Worm (Caenorhabditis elegans) whole organism, early embryonic: Measurements from ENCODE around the gene C13C4.6.

Experiments
- B0310.2 ChIP-seq: sonication (generic microtip); optimal IDR thresholded peaks from 2 replicates; lab custom pipeline; 2016; ENCODE audit warnings: mild to moderate bottlenecking, missing genetic modification characterization, missing compliant biosample characterization
- F13C5.2 ChIP-seq: sonication (generic microtip); optimal IDR thresholded peaks from 2 replicates; lab custom pipeline; 2017; ENCODE audit warnings: mild to moderate bottlenecking, missing genetic modification characterization, inconsistent platforms, missing compliant biosample characterization
- aly-1 ChIP-seq: sonication (generic microtip); optimal IDR thresholded peaks from 2 replicates; lab custom pipeline; 2016; ENCODE audit warnings: missing genetic modification characterization, missing compliant biosample characterization
- ama-1 ChIP-seq: fragments of 150-350 bp; optimal IDR thresholded peaks from 2 replicates; lab custom pipeline; 2014
- ceh-13 ChIP-seq: fragments of 200-800 bp; sonication (Bioruptor generic); optimal IDR thresholded peaks from 2 replicates; lab custom pipeline; 2018; ENCODE audit warnings: mild to moderate bottlenecking, missing genetic modification characterization, missing compliant biosample characterization
- ceh-36 ChIP-seq: sonication (generic microtip); optimal IDR thresholded peaks from 2 replicates; lab custom pipeline; 2016; ENCODE audit warnings: missing genetic modification characterization, inconsistent platforms, missing compliant biosample characterization
- ets-7 ChIP-seq: sonication (generic microtip); optimal IDR thresholded peaks from 2 replicates; lab custom pipeline; 2016; ENCODE audit warnings: missing genotype, missing genetic modification characterization, missing compliant biosample characterization
- flt-1 ChIP-seq: fragments of 200-800 bp; sonication (Bioruptor generic); IDR thresholded peaks from 2 replicates; pipeline ENCODE4 v1.3.6; 2022; ENCODE audit warnings: missing genetic modification characterization, missing compliant biosample characterization
- hmbx-1 ChIP-seq: sonication (generic microtip); optimal IDR thresholded peaks from 2 replicates; lab custom pipeline; 2016; ENCODE audit warnings: mild to moderate bottlenecking, missing genetic modification characterization, missing compliant biosample characterization
- hmg-4 ChIP-seq: fragments of 200-800 bp; sonication (Bioruptor generic); optimal IDR thresholded peaks from 2 replicates; lab custom pipeline; 2018; ENCODE audit warnings: mild to moderate bottlenecking, missing genetic modification characterization, missing compliant biosample characterization
- hnd-1 ChIP-seq: sonication (generic microtip); optimal IDR thresholded peaks from 2 replicates; lab custom pipeline; 2016; ENCODE audit warnings: missing genetic modification characterization, missing compliant biosample characterization
- pes-1 ChIP-seq: fragments of 200-800 bp; sonication (Bioruptor generic); IDR thresholded peaks from 2 replicates; pipeline ENCODE4 v1.3.6; 2022; ENCODE audit warnings: missing genetic modification reagents, missing genetic modification characterization, missing compliant biosample characterization
- scrt-1 ChIP-seq: fragments of 200-800 bp; sonication (Bioruptor generic); IDR thresholded peaks from 2 replicates; pipeline ENCODE4 v1.3.6; 2022; ENCODE audit warnings: missing genetic modification characterization, missing compliant biosample characterization
- sea-1 ChIP-seq: fragments of 200-800 bp; sonication (Bioruptor generic); conservative IDR thresholded peaks from 2 replicates; pipeline ENCODE4 v1.3.6; 2022; ENCODE audit warnings: missing genetic modification characterization, missing compliant biosample characterization
- tbx-11 ChIP-seq: fragments of 200-800 bp; sonication (Bioruptor generic); IDR thresholded peaks from 2 replicates; pipeline ENCODE4 v1.3.6; 2022; ENCODE audit warnings: missing genetic modification characterization, missing compliant biosample characterization
- tbx-37 ChIP-seq: fragments of 200-800 bp; sonication (Bioruptor generic); conservative IDR thresholded peaks from 2 replicates; pipeline ENCODE4 v1.3.6; 2022; ENCODE audit warnings: missing genetic modification reagents, missing genetic modification characterization, missing compliant biosample characterization
- tra-4 ChIP-seq: sonication (generic microtip); optimal IDR thresholded peaks from 2 replicates; lab custom pipeline; 2017; ENCODE audit warnings: missing genetic modification characterization, missing compliant biosample characterization

Gene C13C4.6

ce11 chrV:12086934-12087333 is 34.4 kb upstream of the C13C4.6 start, which contains the start of gene gana-1:
TSS of gene gana-1 (plus strand) at chrV:12087234.
- TF ChIP-seq tbx-11 (GFP tag; lab: Robert Waterston, UW) (no peak), ceh-36 (no peak), pes-1 (no peak), ama-1 (no peak), scrt-1 (GFP tag; lab: Robert Waterston, UW) (no peak), F13C5.2 (no peak)

ce11 chrV:12088773-12089172 is 32.6 kb upstream of the C13C4.6 start, which contains the start of gene R07B7.12:
TSS of gene R07B7.12 (plus strand) at chrV:12089073.
- TF ChIP-seq ceh-36 (no peak), tra-4 (tag; lab: Kevin White, UChicago) (no peak), hnd-1 (tag; lab: Kevin White, UChicago) (no peak), B0310.2 (tag; lab: Kevin White, UChicago) (no peak), ama-1 (no peak), tbx-11 (GFP tag; lab: Robert Waterston, UW) (no peak), sea-1 (no peak), ceh-13 (GFP tag; lab: Kevin White, UChicago) (no peak), aly-1 (no peak), F13C5.2 (no peak), hmg-4 (GFP tag; lab: Kevin White, UChicago) (no peak), scrt-1 (GFP tag; lab: Robert Waterston, UW) (no peak), hmbx-1 (no peak), flt-1 (GFP tag; lab: Robert Waterston, UW) (no peak), tbx-37 (GFP tag; lab: Robert Waterston, UW) (no peak), ets-7 (no peak), pes-1 (no peak)

ce11 chrV:12091759-12092158 is 29.6 kb upstream of the C13C4.6 start, which contains the start of gene nhr-206:
TSS of gene nhr-206 (plus strand) at chrV:12092006.
- TF ChIP-seq hmbx-1: no peak
- no peak for TF ChIP-seq aly-1
- no peak for TF ChIP-seq tra-4 (tag; lab: Kevin White, UChicago)
- TF ChIP-seq ets-7: no peak
- TF ChIP-seq B0310.2 (tag; lab: Kevin White, UChicago): no peak
- no peak for TF ChIP-seq tbx-37 (GFP tag; lab: Robert Waterston, UW)
- TF ChIP-seq pes-1: no peak
- no peak for TF ChIP-seq scrt-1 (GFP tag; lab: Robert Waterston, UW)

- no peak for TF ChIP-seq flt-1 (GFP tag; lab: Robert Waterston, UW)
- TF ChIP-seq ets-7: no peak
- TF ChIP-seq B0310.2 (tag; lab: Kevin White, UChicago): no peak
- no peak for TF ChIP-seq ama-1
- TF ChIP-seq scrt-1 (GFP tag; lab: Robert Waterston, UW): no peak
- TF ChIP-seq hmg-4 (GFP tag; lab: Kevin White, UChicago): no peak
- no peak for TF ChIP-seq pes-1
- TF ChIP-seq ceh-36: no peak
- no peak for TF ChIP-seq hmbx-1
- no peak for TF ChIP-seq tbx-37 (GFP tag; lab: Robert Waterston, UW)
- TF ChIP-seq F13C5.2: no peak
- no peak for TF ChIP-seq aly-1
- no peak for TF ChIP-seq tra-4 (tag; lab: Kevin White, UChicago)
- TF ChIP-seq sea-1: no peak
- TF ChIP-seq tbx-11 (GFP tag; lab: Robert Waterston, UW): no peak
- no peak for TF ChIP-seq ceh-13 (GFP tag; lab: Kevin White, UChicago)
- TF ChIP-seq hnd-1 (tag; lab: Kevin White, UChicago): no peak
These were observed 27.3 kb upstream of the C13C4.6 start, which contains the start of gene nhr-208 for ce11 chrV:12094030-12094429. TSS of gene nhr-208 (plus strand) at chrV:12094317.

- TF ChIP-seq hnd-1 (tag; lab: Kevin White, UChicago) (no peak), B0310.2 (tag; lab: Kevin White, UChicago) (no peak), sea-1 (no peak), aly-1 (no peak), flt-1 (GFP tag; lab: Robert Waterston, UW) (no peak), ama-1 (no peak), ets-7 (no peak), tbx-37 (GFP tag; lab: Robert Waterston, UW) (no peak), pes-1 (no peak), tra-4 (tag; lab: Kevin White, UChicago) (no peak), F13C5.2 (no peak), scrt-1 (GFP tag; lab: Robert Waterston, UW) (no peak), ceh-36 (no peak), tbx-11 (GFP tag; lab: Robert Waterston, UW) (no peak), ceh-13 (GFP tag; lab: Kevin White, UChicago) (no peak), hmbx-1 (no peak), hmg-4 (GFP tag; lab: Kevin White, UChicago) (no peak)
These were observed 25.5 kb upstream of the C13C4.6 start, which contains the start of gene nhr-207 for ce11 chrV:12095865-12096264. TSS of gene nhr-207 (plus strand) at chrV:12096146.

- TF ChIP-seq ceh-13 (GFP tag; lab: Kevin White, UChicago) (no peak), hnd-1 (tag; lab: Kevin White, UChicago) (no peak), B0310.2 (tag; lab: Kevin White, UChicago) (no peak), tbx-11 (GFP tag; lab: Robert Waterston, UW) (no peak), tbx-37 (GFP tag; lab: Robert Waterston, UW) (no peak), scrt-1 (GFP tag; lab: Robert Waterston, UW) (no peak), flt-1 (GFP tag; lab: Robert Waterston, UW) (no peak), hmg-4 (GFP tag; lab: Kevin White, UChicago) (no peak), tra-4 (tag; lab: Kevin White, UChicago) (no peak)
These were observed 23.3 kb upstream of the C13C4.6 start, which contains the start of gene nhr-209 for ce11 chrV:12098123-12098522. TSS of gene nhr-209 (plus strand) at chrV:12098149.

ce11 chrV:12100794-12101343 is 20.5 kb upstream of the C13C4.6 start, which contains the start of gene nhr-154:
TSS of gene nhr-154 (plus strand) at chrV:12101293.
- TF ChIP-seq ets-7: no peak
- TF ChIP-seq ceh-36: no peak
- TF ChIP-seq pes-1: no peak
- no peak for TF ChIP-seq B0310.2 (tag; lab: Kevin White, UChicago)
- TF ChIP-seq hmg-4 (GFP tag; lab: Kevin White, UChicago): no peak

- TF ChIP-seq tbx-37 (GFP tag; lab: Robert Waterston, UW): no peak
- no peak for TF ChIP-seq sea-1
- TF ChIP-seq ama-1: no peak
- no peak for TF ChIP-seq ceh-36
- TF ChIP-seq pes-1: no peak
- no peak for TF ChIP-seq aly-1
- no peak for TF ChIP-seq ceh-13 (GFP tag; lab: Kevin White, UChicago)
- TF ChIP-seq B0310.2 (tag; lab: Kevin White, UChicago): no peak
- no peak for TF ChIP-seq F13C5.2
- TF ChIP-seq ets-7: no peak
- TF ChIP-seq hmg-4 (GFP tag; lab: Kevin White, UChicago): no peak
- TF ChIP-seq hnd-1 (tag; lab: Kevin White, UChicago): no peak
- TF ChIP-seq tbx-11 (GFP tag; lab: Robert Waterston, UW): no peak
- no peak for TF ChIP-seq hmbx-1
These were observed 17.5 kb upstream of the C13C4.6 start, which contains the start of gene nhr-153 for ce11 chrV:12103920-12104319. TSS of gene nhr-153 (plus strand) at chrV:12104220.
